Worm (Caenorhabditis elegans) whole organism, midembryonic: ENCODE measurements around the gene C03B1.3.

Experiments used
- klf-2 ChIP-seq: fragments of 200-800 bp; sonication (Bioruptor generic); conservative IDR thresholded peaks from 2 replicates; pipeline ENCODE4 v1.3.6; 2022; ENCODE audit warnings: missing genetic modification reagents, missing genetic modification characterization, missing compliant biosample characterization
- ref-1 ChIP-seq: fragments of 200-800 bp; sonication (Bioruptor generic); conservative IDR thresholded peaks from 2 replicates; pipeline ENCODE4 v1.3.6; 2022; ENCODE audit warnings: missing genetic modification reagents, missing genetic modification characterization, missing compliant biosample characterization
- tab-1 ChIP-seq: fragments of 200-800 bp; sonication (Bioruptor generic); IDR thresholded peaks from 2 replicates; pipeline ENCODE4 v1.3.6; 2022; ENCODE audit warnings: missing genetic modification characterization, missing compliant biosample characterization
- ztf-23 ChIP-seq: fragments of 200-800 bp; sonication (Bioruptor generic); IDR thresholded peaks from 2 replicates; pipeline ENCODE4 v1.3.6; 2022; ENCODE audit warnings: missing genetic modification reagents, missing genetic modification characterization, missing compliant biosample characterization
- ztf-29 ChIP-seq: fragments of 200-800 bp; sonication (Bioruptor generic); IDR thresholded peaks from 2 replicates; pipeline ENCODE4 v1.3.6; 2022; ENCODE audit warnings: missing genetic modification reagents, missing genetic modification characterization, missing compliant biosample characterization

ce11 chrX:6377634-6378288, 11.9 kb downstream of the C03B1.3 start, which contains the start of gene lmp-1:
- TF ChIP-seq ztf-29: no peak
- TF ChIP-seq klf-2 (GFP tag; lab: Robert Waterston, UW): no peak
- TF ChIP-seq ref-1 (GFP tag; lab: Robert Waterston, UW): no peak
- TF ChIP-seq ztf-23: no peak
- no peak for TF ChIP-seq tab-1 (GFP tag; lab: Robert Waterston, UW)
